Worm (Caenorhabditis elegans): Measurements from ENCODE around the gene nkb-3.

nkb-3 gene

ce11 chrX:13744543-13745113 is 25.7 kb downstream of the nkb-3 start (continued):
- TF ChIP-seq nhr-11 (tag; optimal IDR thresholded peaks at IDR 0.05) (no peak), ztf-11 (tag; optimal IDR thresholded peaks at IDR 0.05) (no peak), jun-1 (tag; optimal IDR thresholded peaks at IDR 0.05) (no peak), pqm-1 (tag; optimal IDR thresholded peaks at IDR 0.05) (peak; percentile 28), R02D3.7 (tag; optimal IDR thresholded peaks at IDR 0.05) (no peak), nhr-43 (tag; optimal IDR thresholded peaks at IDR 0.05; ENCODE audit: poor library complexity, severe bottlenecking) (peak; percentile 40), nhr-237 (tag; optimal IDR thresholded peaks at IDR 0.05) (no peak), eor-1 (tag; optimal IDR thresholded peaks at IDR 0.05) (no peak), fkh-10 (GFP tag; optimal IDR thresholded peaks at IDR 0.05) (no peak), tbx-2 (tag; optimal IDR thresholded peaks at IDR 0.05) (no peak), nhr-25 (tag; optimal IDR thresholded peaks at IDR 0.05) (peak; percentile 21), elt-1 (tag; optimal IDR thresholded peaks at IDR 0.05) (peak; percentile 94)

ce11 chrX:13743371-13743770 is 27.0 kb downstream of the nkb-3 start:
- TF ChIP-seq pha-4 (tag; optimal IDR thresholded peaks at IDR 0.05) (peak; percentile 93), elt-2 (tag; optimal IDR thresholded peaks at IDR 0.05) (no peak), ama-1 (optimal IDR thresholded peaks at IDR 0.05) (no peak), aly-2 (tag; optimal IDR thresholded peaks at IDR 0.05) (no peak), nhr-43 (tag; optimal IDR thresholded peaks at IDR 0.05; ENCODE audit: poor library complexity, severe bottlenecking) (no peak), jun-1 (tag; optimal IDR thresholded peaks at IDR 0.05) (no peak), ZK546.5 (tag; optimal IDR thresholded peaks at IDR 0.05) (no peak)

DNA sequence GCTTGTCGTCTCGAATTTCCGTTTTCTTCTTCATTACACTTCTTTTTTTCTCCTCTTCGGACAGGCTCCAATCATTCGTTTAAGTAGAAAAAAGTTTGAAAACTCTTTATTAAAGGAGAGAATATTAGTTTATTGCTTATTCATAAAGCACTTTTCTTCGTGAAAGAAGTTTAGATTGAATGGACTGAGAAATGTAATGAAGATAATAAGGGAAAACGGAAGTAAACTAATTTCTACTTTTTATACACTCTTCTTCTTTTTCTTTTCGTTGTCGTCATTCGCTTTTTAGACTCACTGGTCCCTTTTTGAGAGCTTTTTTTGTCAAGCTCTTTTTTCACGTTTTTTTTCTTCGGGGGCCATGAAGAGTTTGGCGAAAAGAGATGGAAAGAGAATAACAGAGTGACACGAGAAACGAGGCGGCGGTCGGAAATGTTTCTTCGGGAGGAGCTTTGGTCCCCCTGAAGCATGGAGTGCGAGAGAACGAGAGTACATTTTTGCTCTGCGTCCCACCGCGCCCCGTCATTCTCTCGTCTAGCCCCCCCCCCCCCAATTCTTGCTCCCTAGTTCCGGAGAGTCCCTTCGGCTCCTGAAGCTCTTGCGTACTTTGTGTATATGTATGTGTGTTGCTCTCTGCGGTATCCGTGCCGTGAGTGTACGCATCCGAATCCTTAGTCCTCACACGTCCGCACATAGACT is 31.1 kb downstream of the nkb-3 start:
- TF ChIP-seq lsy-12 (tag; optimal IDR thresholded peaks at IDR 0.05) = peak; percentile 19
- TF ChIP-seq nhr-12 (tag; optimal IDR thresholded peaks at IDR 0.05) = no peak
- TF ChIP-seq lin-39 (tag; optimal IDR thresholded peaks at IDR 0.05) = peak; percentile 59
- no peak for TF ChIP-seq elt-3 (tag; optimal IDR thresholded peaks at IDR 0.05)
- TF ChIP-seq ZK546.5 (tag; optimal IDR thresholded peaks at IDR 0.05) = no peak
- peak; percentile 15 for TF ChIP-seq ceh-28 (tag; optimal IDR thresholded peaks at IDR 0.05)
- no peak for TF ChIP-seq fkh-2 (tag; optimal IDR thresholded peaks at IDR 0.05)
- TF ChIP-seq nfya-1 (tag; optimal IDR thresholded peaks at IDR 0.05; ENCODE audit: insufficient read depth) = peak; percentile 45
- TF ChIP-seq hmg-11 (tag; optimal IDR thresholded peaks at IDR 0.05) = peak; percentile 24
- TF ChIP-seq fkh-10 (GFP tag; optimal IDR thresholded peaks at IDR 0.05) = peak; percentile 62
- peak; percentile 31 for TF ChIP-seq mdl-1 (tag; optimal IDR thresholded peaks at IDR 0.05)
- TF ChIP-seq nhr-23 (tag; optimal IDR thresholded peaks at IDR 0.05) = no peak
- TF ChIP-seq fos-1 (tag; optimal IDR thresholded peaks at IDR 0.05) = no peak

DNA sequence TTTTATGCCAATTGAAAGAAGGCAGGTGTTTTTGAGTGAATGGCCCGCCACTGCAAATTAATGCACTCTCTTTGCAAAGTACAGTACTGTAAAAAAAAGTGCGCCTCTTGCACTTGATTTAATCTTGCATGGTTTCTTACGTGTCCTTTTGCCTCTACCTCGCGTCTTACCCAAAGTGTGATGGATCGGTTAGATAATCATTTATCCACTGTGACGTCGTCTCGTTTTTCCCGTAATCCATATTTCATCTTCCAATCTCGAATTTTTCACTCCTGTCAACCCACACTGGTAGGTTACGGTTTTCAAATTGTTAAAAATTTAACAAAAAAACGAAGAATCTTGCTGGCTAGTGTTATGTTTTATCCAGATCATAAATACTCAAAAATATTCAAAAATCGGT is 33.7 kb downstream of the nkb-3 start:
- TF ChIP-seq snpc-4 (tag; optimal IDR thresholded peaks at IDR 0.05) = no peak
- no peak for TF ChIP-seq nhr-237 (tag; optimal IDR thresholded peaks at IDR 0.05)
- no peak for TF ChIP-seq nhr-76 (tag; optimal IDR thresholded peaks at IDR 0.05)
- peak; percentile 88 for TF ChIP-seq elt-1 (tag; optimal IDR thresholded peaks at IDR 0.05)
- no peak for TF ChIP-seq hmg-11 (tag; optimal IDR thresholded peaks at IDR 0.05)
- TF ChIP-seq fkh-10 (GFP tag; optimal IDR thresholded peaks at IDR 0.05) = no peak
- TF ChIP-seq nhr-25 (tag; optimal IDR thresholded peaks at IDR 0.05) = peak; percentile 16
- no peak for TF ChIP-seq nhr-43 (tag; optimal IDR thresholded peaks at IDR 0.05; ENCODE audit: poor library complexity, severe bottlenecking)
- TF ChIP-seq elt-2 (tag; optimal IDR thresholded peaks at IDR 0.05) = no peak
- TF ChIP-seq unc-62 (GFP tag; optimal IDR thresholded peaks at IDR 0.05) = no peak
- no peak for TF ChIP-seq zag-1 (tag; optimal IDR thresholded peaks at IDR 0.05)
- peak; percentile 28 for TF ChIP-seq nhr-23 (tag; optimal IDR thresholded peaks at IDR 0.05)
- TF ChIP-seq aly-2 (tag; optimal IDR thresholded peaks at IDR 0.05) = no peak
- TF ChIP-seq ama-1 (optimal IDR thresholded peaks at IDR 0.05) = no peak
